Fruit fly (Drosophila melanogaster) whole organism, embryonic: ENCODE measurements around the gene CG14995.
A peak's percentile ranks its signal among the peaks of the same experiment; 100 is the strongest.

ENCODE experiments used
- B-H1 ChIP-seq: fragments of 200-800 bp; sonication (Bioruptor generic); IDR thresholded peaks from 3 replicates; pipeline ENCODE4 v1.3.6; 2022; ENCODE audit warnings: missing biosample characterization, missing genetic modification characterization
- CG11093 ChIP-seq: fragments of 200-800 bp; sonication (Bioruptor generic); IDR thresholded peaks from 3 replicates; pipeline ENCODE4 v1.3.6; 2022; ENCODE audit warnings: missing biosample characterization, missing genetic modification characterization
- CG11398 ChIP-seq: fragments of 200-800 bp; sonication (Bioruptor generic); optimal IDR thresholded peaks from 2 replicates; lab custom pipeline; 2016; ENCODE audit warnings: missing biosample characterization, missing genetic modification characterization
- CG12071 ChIP-seq: fragments of 200-800 bp; sonication (Bioruptor generic); optimal IDR thresholded peaks from 3 replicates; lab custom pipeline; 2018; ENCODE audit warnings: missing biosample characterization, mild to moderate bottlenecking, missing genetic modification characterization
- CG13624 ChIP-seq: fragments of 200-800 bp; sonication (Bioruptor generic); optimal IDR thresholded peaks from 2 replicates; lab custom pipeline; 2016; ENCODE audit warnings: missing biosample characterization, missing genetic modification characterization
- CG14710 ChIP-seq: fragments of 200-800 bp; sonication (Bioruptor generic); optimal IDR thresholded peaks from 3 replicates; lab custom pipeline; 2019; ENCODE audit warnings: missing biosample characterization, mild to moderate bottlenecking, missing genetic modification characterization, moderate library complexity
- CG15011 ChIP-seq: fragments of 200-800 bp; sonication (Bioruptor generic); optimal IDR thresholded peaks from 3 replicates; lab custom pipeline; 2018; ENCODE audit warnings: missing biosample characterization, mild to moderate bottlenecking, missing genetic modification characterization
- CG1529 ChIP-seq: fragments of 200-800 bp; sonication (Bioruptor generic); optimal IDR thresholded peaks from 3 replicates; lab custom pipeline; 2018; ENCODE audit warnings: missing biosample characterization, missing genetic modification characterization
- CG16813 ChIP-seq: fragments of 200-800 bp; sonication (Bioruptor generic); IDR thresholded peaks from 3 replicates; pipeline ENCODE4 v1.3.6; 2022; ENCODE audit warnings: missing biosample characterization, missing genetic modification characterization; ENCODE audit not compliant: partially characterized antibody
- CG17361 ChIP-seq: fragments of 200-800 bp; sonication (Bioruptor generic); IDR thresholded peaks from 3 replicates; pipeline ENCODE4 v1.3.6; 2022; ENCODE audit warnings: missing biosample characterization, missing genetic modification characterization
- CG1832 ChIP-seq: fragments of 200-800 bp; sonication (Bioruptor generic); optimal IDR thresholded peaks from 2 replicates; lab custom pipeline; 2017; ENCODE audit warnings: missing biosample characterization, mild to moderate bottlenecking, missing genetic modification characterization, inconsistent platforms
- CG31365 ChIP-seq: fragments of 200-800 bp; sonication (Bioruptor generic); optimal IDR thresholded peaks from 2 replicates; lab custom pipeline; 2018; ENCODE audit warnings: missing biosample characterization, mild to moderate bottlenecking, missing genetic modification characterization
- CG3163 ChIP-seq: fragments of 200-800 bp; sonication (Bioruptor generic); optimal IDR thresholded peaks from 3 replicates; lab custom pipeline; 2016; ENCODE audit warnings: missing biosample characterization, missing genetic modification characterization
- CG5953 ChIP-seq: fragments of 200-800 bp; sonication (Bioruptor generic); IDR thresholded peaks from 2 replicates; pipeline ENCODE4 v1.3.6; 2022; ENCODE audit warnings: missing biosample characterization, missing genetic modification characterization
- CG6175 ChIP-seq: fragments of 200-800 bp; sonication (Bioruptor generic); IDR thresholded peaks from 3 replicates; pipeline ENCODE4 v1.3.6; 2022; ENCODE audit warnings: missing biosample characterization, missing genetic modification characterization
- CG7271 ChIP-seq: fragments of 200-800 bp; sonication (Bioruptor generic); optimal IDR thresholded peaks from 2 replicates; lab custom pipeline; 2018; ENCODE audit warnings: missing biosample characterization, mild to moderate bottlenecking, missing genetic modification characterization, moderate library complexity
- CG7372 ChIP-seq: fragments of 200-800 bp; sonication (Bioruptor generic); IDR thresholded peaks from 2 replicates; pipeline ENCODE4 v1.3.6; 2022; ENCODE audit warnings: missing biosample characterization, missing genetic modification characterization
- CG7839 ChIP-seq: fragments of 200-800 bp; sonication (Bioruptor generic); optimal IDR thresholded peaks from 3 replicates; lab custom pipeline; 2018; ENCODE audit warnings: missing biosample characterization, mild to moderate bottlenecking, missing genetic modification characterization, moderate library complexity
- D ChIP-seq, 2 experiments: fragments of 200-800 bp in 1 of 2; fragments of >200 bp in 1 of 2; sonication (Bioruptor generic) in 1 of 2; optimal IDR thresholded peaks; 2 replicates in 1 of 2; 3 replicates in 1 of 2; lab custom pipeline; 2017; ENCODE audit warnings: mild to moderate bottlenecking in 1 of 2, missing biosample characterization in 1 of 2, missing genetic modification characterization in 1 of 2, missing genetic modification reagents in 1 of 2
- Dek ChIP-seq: fragments of 200-800 bp; sonication (Bioruptor generic); optimal IDR thresholded peaks from 3 replicates; lab custom pipeline; 2019; ENCODE audit warnings: missing biosample characterization, mild to moderate bottlenecking, missing genetic modification characterization, moderate library complexity
- ERR ChIP-seq: fragments of 200-800 bp; sonication (Bioruptor generic); optimal IDR thresholded peaks from 2 replicates; lab custom pipeline; 2016; ENCODE audit warnings: missing biosample characterization, missing genetic modification characterization
- Ets97D ChIP-seq: fragments of 200-800 bp; sonication (Bioruptor generic); optimal IDR thresholded peaks from 3 replicates; lab custom pipeline; 2016; ENCODE audit warnings: missing biosample characterization, missing genetic modification characterization
- HLH4C ChIP-seq: fragments of 200-800 bp; sonication (Bioruptor generic); IDR thresholded peaks from 3 replicates; pipeline ENCODE4 v1.3.6; 2022; ENCODE audit warnings: missing biosample characterization, missing genetic modification characterization; ENCODE audit not compliant: partially characterized antibody
- Hand ChIP-seq: fragments of 200-800 bp; sonication (Bioruptor generic); optimal IDR thresholded peaks from 2 replicates; lab custom pipeline; 2017; ENCODE audit warnings: mild to moderate bottlenecking, missing biosample characterization, missing genetic modification reagents, missing genetic modification characterization
- MESR4 ChIP-seq: fragments of 200-800 bp; sonication (Bioruptor generic); optimal IDR thresholded peaks from 2 replicates; lab custom pipeline; 2018; ENCODE audit warnings: missing biosample characterization, mild to moderate bottlenecking, missing genetic modification characterization, moderate library complexity
- Mes4 ChIP-seq: fragments of 200-800 bp; sonication (Bioruptor generic); optimal IDR thresholded peaks from 2 replicates; lab custom pipeline; 2016; ENCODE audit warnings: missing biosample characterization, missing genetic modification characterization
- Neu2 ChIP-seq: fragments of 200-800 bp; sonication (Bioruptor generic); optimal IDR thresholded peaks from 3 replicates; lab custom pipeline; 2016; ENCODE audit warnings: missing biosample characterization, missing genetic modification characterization, borderline replicate concordance
- Rfx ChIP-seq: fragments of 200-800 bp; sonication (Bioruptor generic); IDR thresholded peaks from 2 replicates; pipeline ENCODE4 v1.3.6; 2022; ENCODE audit warnings: missing biosample characterization, missing genetic modification characterization
- Rx ChIP-seq: fragments of 200-800 bp; sonication (Bioruptor generic); IDR thresholded peaks from 2 replicates; pipeline ENCODE4 v1.3.6; 2022; ENCODE audit warnings: missing biosample characterization, missing genetic modification characterization
- ab ChIP-seq: fragments of 200-800 bp; sonication (Bioruptor generic); optimal IDR thresholded peaks from 2 replicates; lab custom pipeline; 2016; ENCODE audit warnings: missing biosample characterization, missing genetic modification characterization
- al ChIP-seq: fragments of 200-800 bp; sonication (Bioruptor generic); IDR thresholded peaks from 2 replicates; pipeline ENCODE4 v1.3.6; 2022; ENCODE audit warnings: missing biosample characterization, missing genetic modification characterization
- bcd ChIP-seq: fragments of 200-800 bp; sonication (Bioruptor generic); optimal IDR thresholded peaks from 2 replicates; lab custom pipeline; 2017; ENCODE audit warnings: missing biosample characterization, mild to moderate bottlenecking, missing genetic modification characterization
- btn ChIP-seq: fragments of 200-800 bp; sonication (Bioruptor generic); optimal IDR thresholded peaks from 2 replicates; lab custom pipeline; 2016; ENCODE audit warnings: missing biosample characterization, missing genetic modification characterization
- cato ChIP-seq: fragments of 200-800 bp; sonication (Bioruptor generic); optimal IDR thresholded peaks from 2 replicates; lab custom pipeline; 2016; ENCODE audit warnings: missing biosample characterization, missing genetic modification characterization, borderline replicate concordance
- cg ChIP-seq: fragments of 200-800 bp; sonication (Bioruptor generic); optimal IDR thresholded peaks from 3 replicates; lab custom pipeline; 2019; ENCODE audit warnings: missing biosample characterization, mild to moderate bottlenecking, missing genetic modification characterization, moderate library complexity
- chm ChIP-seq: fragments of 200-800 bp; sonication (Bioruptor generic); IDR thresholded peaks from 2 replicates; pipeline ENCODE4 v1.3.6; 2022; ENCODE audit warnings: missing biosample characterization, missing genetic modification characterization
- chn ChIP-seq: fragments of 200-800 bp; sonication (Bioruptor generic); optimal IDR thresholded peaks from 2 replicates; lab custom pipeline; 2016; ENCODE audit warnings: missing biosample characterization, missing genetic modification characterization
- fu2 ChIP-seq: fragments of 200-800 bp; sonication (Bioruptor generic); optimal IDR thresholded peaks from 2 replicates; lab custom pipeline; 2016; ENCODE audit warnings: missing biosample characterization, missing genetic modification characterization
- gce ChIP-seq: fragments of 200-800 bp; sonication (Bioruptor generic); IDR thresholded peaks from 3 replicates; pipeline ENCODE4 v1.3.6; 2022; ENCODE audit warnings: missing biosample characterization, missing genetic modification characterization
- her ChIP-seq: fragments of 200-800 bp; sonication (Bioruptor generic); optimal IDR thresholded peaks from 2 replicates; lab custom pipeline; 2016; ENCODE audit warnings: missing biosample characterization, missing genetic modification characterization
- hkb ChIP-seq, 2 experiments: fragments of 200-800 bp in 1 of 2; fragments of >200 bp in 1 of 2; sonication (Bioruptor generic) in 1 of 2; IDR thresholded peaks in 1 of 2; optimal IDR thresholded peaks in 1 of 2; 2 replicates each; pipeline versions ENCODE4 v1.3.6 to Lab custom; 2017 to 2022; ENCODE audit warnings: missing biosample characterization in 1 of 2, missing genetic modification characterization in 1 of 2
- ken ChIP-seq: fragments of 200-800 bp; sonication (Bioruptor generic); IDR thresholded peaks from 3 replicates; pipeline ENCODE4 v1.3.6; 2022; ENCODE audit warnings: missing biosample characterization, missing genetic modification characterization
- prd ChIP-seq, 3 experiments: fragments of >200 bp in 2 of 3; fragments of 200-800 bp in 1 of 3; sonication (Bioruptor generic) in 1 of 3; optimal IDR thresholded peaks in 2 of 3; IDR thresholded peaks in 1 of 3; 2 replicates in 2 of 3; 3 replicates in 1 of 3; pipeline versions ENCODE4 v1.3.6 to Lab custom; 2017 to 2022; ENCODE audit warnings: missing biosample characterization in 1 of 3, missing genetic modification characterization in 1 of 3
- row ChIP-seq: fragments of 200-800 bp; sonication (Bioruptor generic); IDR thresholded peaks from 3 replicates; pipeline ENCODE4 v1.3.6; 2022; ENCODE audit warnings: missing biosample characterization, missing genetic modification characterization
- sens-2 ChIP-seq: fragments of 200-800 bp; sonication (Bioruptor generic); IDR thresholded peaks from 2 replicates; pipeline ENCODE4 v1.3.6; 2022; ENCODE audit warnings: missing biosample characterization, missing genetic modification characterization
- sima ChIP-seq: fragments of 200-800 bp; sonication (Bioruptor generic); optimal IDR thresholded peaks from 2 replicates; lab custom pipeline; 2016; ENCODE audit warnings: missing biosample characterization, missing genetic modification characterization
- ssp ChIP-seq: fragments of 200-800 bp; sonication (Bioruptor generic); IDR thresholded peaks from 2 replicates; pipeline ENCODE4 v1.3.6; 2022; ENCODE audit warnings: missing biosample characterization, missing genetic modification characterization
- stwl ChIP-seq: fragments of 200-800 bp; sonication (Bioruptor generic); optimal IDR thresholded peaks from 3 replicates; lab custom pipeline; 2018; ENCODE audit warnings: missing biosample characterization, mild to moderate bottlenecking, missing genetic modification characterization, moderate library complexity
- usp ChIP-seq: fragments of >200 bp; optimal IDR thresholded peaks from 2 replicates; lab custom pipeline; 2017; ENCODE audit warnings: missing biosample characterization, missing genetic modification characterization

Gene CG14995

DNA sequence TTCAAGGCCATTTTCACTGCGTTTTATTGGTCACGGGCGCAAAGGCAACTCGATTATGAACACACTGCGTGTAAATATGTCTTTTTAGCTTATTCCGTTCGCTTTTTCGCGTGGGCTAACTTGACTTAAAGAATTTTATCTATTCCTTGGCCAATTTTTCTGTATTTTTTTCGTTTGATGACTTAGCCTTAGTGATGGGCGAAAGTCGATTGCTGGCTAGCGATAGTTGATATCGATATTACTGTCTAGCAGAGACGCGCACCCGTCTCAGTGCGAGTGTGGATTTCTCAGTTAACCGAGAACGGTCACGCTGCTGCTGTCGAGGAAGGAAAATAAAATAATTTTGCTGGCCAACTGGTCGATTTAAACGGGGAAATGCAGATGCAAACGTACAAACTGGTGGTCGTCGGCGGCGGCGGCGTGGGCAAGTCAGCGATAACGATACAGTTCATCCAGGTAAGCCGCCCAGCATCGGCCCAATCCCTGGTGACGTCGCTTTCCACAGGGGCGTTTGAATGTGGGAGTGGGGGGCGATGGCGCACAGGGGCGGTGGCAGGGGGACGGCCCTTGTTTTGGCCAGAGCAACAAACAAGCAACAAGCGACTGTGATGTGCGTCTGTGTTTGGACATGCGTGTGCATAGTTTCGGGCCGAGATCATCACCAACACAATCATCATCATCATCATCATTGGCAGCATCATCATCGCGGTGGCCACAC lies 35.9 kb upstream of the CG14995 start, which contains the start of the genes Rop and Ras64B (continued):
- TF ChIP-seq Dek (tag; lab: Kevin White, UChicago) (peak; percentile 43), Mes4 (no peak), CG6175 (GFP tag; lab: Robert Waterston, UW) (no peak), her (GFP tag; lab: Kevin White, UChicago) (peak; percentile 17), CG1832 (no peak), CG31365 (tag; lab: Kevin White, UChicago) (no peak), CG7839 (tag; lab: Kevin White, UChicago) (no peak), CG7271 (tag; lab: Kevin White, UChicago) (peak; percentile 1), CG17361 (GFP tag; lab: Robert Waterston, UW) (0 out of 3 replicates have a peak, but pooled peaks have one; percentile 35), chn (peak; percentile 51), al (GFP tag; lab: Robert Waterston, UW) (no peak), CG3163 (peak; percentile 46), ssp (no peak), Ets97D (GFP tag; lab: Kevin White, UChicago) (peak; percentile 82), gce (GFP tag; lab: Robert Waterston, UW) (no peak; the same call in 2 of the 3 replicates), CG5953 (GFP tag; lab: Robert Waterston, UW) (no peak), fu2 (GFP tag; lab: Kevin White, UChicago) (no peak), Rx (GFP tag; lab: Robert Waterston, UW) (no peak), chm (GFP tag; lab: Robert Waterston, UW) (no peak), Neu2 (GFP tag; lab: Kevin White, UChicago) (no peak), stwl (tag; lab: Kevin White, UChicago) (peak; percentile 41), MESR4 (GFP tag; lab: Kevin White, UChicago) (peak; percentile 99), bcd (GFP tag; lab: Kevin White, UChicago) (no peak), D (optimal IDR thresholded peaks at IDR 0.05; lab: Kevin White, UChicago) (no peak), D (GFP tag; optimal IDR thresholded peaks at IDR 0.05; lab: Kevin White, UChicago) (no peak), cato (no peak), ERR (GFP tag; lab: Kevin White, UChicago) (peak; percentile 22), CG1529 (GFP tag; lab: Kevin White, UChicago) (no peak), cg (GFP tag; lab: Kevin White, UChicago) (peak; percentile 35), CG15011 (GFP tag; lab: Kevin White, UChicago) (no peak), CG16813 (GFP tag; lab: Robert Waterston, UW) (peak; percentile 86), row (GFP tag; lab: Robert Waterston, UW) (peak; percentile 39; the same call in 1 of the 3 replicates), ken (no peak), usp (GFP tag; lab: Kevin White, UChicago) (no peak), btn (GFP tag; lab: Kevin White, UChicago) (no peak), hkb (optimal IDR thresholded peaks at IDR 0.05; lab: Kevin White, UChicago) (no peak), hkb (GFP tag; IDR thresholded peaks at IDR 0.05; lab: Robert Waterston, UW) (no peak), sens-2 (no peak), CG12071 (GFP tag; lab: Kevin White, UChicago) (no peak), sima (GFP tag; lab: Kevin White, UChicago) (no peak), CG13624 (GFP tag; lab: Kevin White, UChicago) (peak; percentile 43), CG14710 (peak; percentile 81), Rfx (GFP tag; lab: Robert Waterston, UW) (no peak), ab (GFP tag; lab: Kevin White, UChicago) (no peak), prd (optimal IDR thresholded peaks at IDR 0.05; lab: Kevin White, UChicago) (no peak), prd (GFP tag; IDR thresholded peaks at IDR 0.05; lab: Robert Waterston, UW) (no peak), CG11093 (GFP tag; lab: Robert Waterston, UW) (no peak), B-H1 (GFP tag; lab: Robert Waterston, UW) (no peak), CG11398 (GFP tag; lab: Kevin White, UChicago) (peak; percentile 14), CG7372 (GFP tag; lab: Robert Waterston, UW) (no peak), Hand (GFP tag; lab: Kevin White, UChicago) (no peak), HLH4C (peak; percentile 68)
